Worm (Caenorhabditis elegans) whole organism, L4 larva: ENCODE data around the gene C48D5.3.

Experiments used
- Y105C5A.15 ChIP-seq: fragments of 200-800 bp; sonication (Bioruptor generic); IDR thresholded peaks from 2 replicates; pipeline ENCODE4 v1.3.6; 2022; ENCODE audit warnings: missing genetic modification characterization, missing compliant biosample characterization
- ZK337.2 ChIP-seq: fragments of 200-800 bp; sonication (Bioruptor generic); IDR thresholded peaks from 2 replicates; pipeline ENCODE4 v1.3.6; 2022; ENCODE audit warnings: missing genetic modification reagents, missing genetic modification characterization, missing compliant biosample characterization
- ZK546.5 ChIP-seq, 2 experiments: sonication (generic microtip); optimal IDR thresholded peaks; 2 replicates each; lab custom pipeline; 2017; ENCODE audit warnings: missing biosample characterization in 2 of 2, missing genetic modification characterization in 2 of 2
- aha-1 ChIP-seq: fragments of 150-350 bp; peaks from one replicate; lab custom pipeline; 2014; ENCODE audit warnings: missing biosample characterization, missing genetic modification characterization
- ceh-62 ChIP-seq: sonication (generic microtip); optimal IDR thresholded peaks from 2 replicates; lab custom pipeline; 2017; ENCODE audit warnings: missing biosample characterization, missing genetic modification characterization
- cey-2 ChIP-seq: sonication (generic microtip); optimal IDR thresholded peaks from 3 replicates; lab custom pipeline; 2017; ENCODE audit warnings: missing genetic modification characterization, mild to moderate bottlenecking, missing compliant biosample characterization, antibody characterized with exemption, borderline replicate concordance; ENCODE audit not compliant: insufficient read depth
- daf-16 ChIP-seq, 3 experiments: sonication (generic microtip); optimal IDR thresholded peaks; 2 replicates each; lab custom pipeline; 2016 to 2017; ENCODE audit warnings: missing genetic modification characterization in 3 of 3, missing genetic modification reagents in 3 of 3, mild to moderate bottlenecking in 2 of 3, missing compliant biosample characterization in 2 of 3, missing biosample characterization in 1 of 3, moderate library complexity in 1 of 3
- dmd-6 ChIP-seq: fragments of 200-800 bp; sonication (Bioruptor generic); IDR thresholded peaks from 2 replicates; pipeline ENCODE4 v1.3.6; 2022; ENCODE audit warnings: missing genetic modification reagents, missing genetic modification characterization, missing compliant biosample characterization
- dmd-8 ChIP-seq: fragments of 200-800 bp; sonication (Bioruptor generic); IDR thresholded peaks from 2 replicates; pipeline ENCODE4 v1.3.6; 2022; ENCODE audit warnings: missing genetic modification characterization, missing compliant biosample characterization
- duxl-1 ChIP-seq: sonication (generic microtip); optimal IDR thresholded peaks from 2 replicates; lab custom pipeline; 2016; ENCODE audit warnings: mild to moderate bottlenecking, missing genetic modification characterization, moderate library complexity, missing compliant biosample characterization; ENCODE audit not compliant: poor library complexity
- dve-1 ChIP-seq: sonication (generic microtip); optimal IDR thresholded peaks from 2 replicates; lab custom pipeline; 2017; ENCODE audit warnings: antibody characterized with exemption, mild to moderate bottlenecking, missing genetic modification characterization, missing compliant biosample characterization; ENCODE audit not compliant: insufficient read depth
- egl-27 ChIP-seq: sonication (generic microtip); optimal IDR thresholded peaks from 3 replicates; lab custom pipeline; 2017; ENCODE audit warnings: missing biosample characterization, missing genetic modification reagents, missing genetic modification characterization
- egl-43 ChIP-seq: fragments of 200-800 bp; sonication (Bioruptor generic); IDR thresholded peaks from 2 replicates; pipeline ENCODE4 v1.3.6; 2022; ENCODE audit warnings: missing genetic modification reagents, missing genetic modification characterization, missing compliant biosample characterization
- gei-8 ChIP-seq: fragments of 200-800 bp; sonication (Bioruptor generic); optimal IDR thresholded peaks from 2 replicates; lab custom pipeline; 2018; ENCODE audit warnings: mild to moderate bottlenecking, missing genetic modification characterization, missing compliant biosample characterization
- hlh-11 ChIP-seq: fragments of 200-800 bp; sonication (Bioruptor generic); optimal IDR thresholded peaks from 2 replicates; lab custom pipeline; 2018; ENCODE audit warnings: mild to moderate bottlenecking, missing genetic modification characterization, missing compliant biosample characterization
- hmg-1.1 ChIP-seq: fragments of 200-800 bp; sonication (Bioruptor generic); IDR thresholded peaks from 2 replicates; pipeline ENCODE4 v1.3.6; 2022; ENCODE audit warnings: missing genetic modification reagents, missing genetic modification characterization, missing compliant biosample characterization
- lin-1 ChIP-seq: fragments of 200-800 bp; sonication (Bioruptor generic); IDR thresholded peaks from 2 replicates; pipeline ENCODE4 v1.3.6; 2022; ENCODE audit warnings: missing genetic modification reagents, missing genetic modification characterization, missing compliant biosample characterization
- lin-13 ChIP-seq: fragments of 150-350 bp; optimal IDR thresholded peaks from 2 replicates; lab custom pipeline; 2014; ENCODE audit warnings: missing biosample characterization, missing genetic modification reagents, missing genetic modification characterization
- lin-15B ChIP-seq: fragments of 150-350 bp; sonication (generic microtip); optimal IDR thresholded peaks from 3 replicates; lab custom pipeline; 2014; ENCODE audit warnings: missing biosample characterization, missing genetic modification characterization
- lin-39 ChIP-seq: fragments of 150-350 bp; optimal IDR thresholded peaks from 2 replicates; lab custom pipeline; 2014; ENCODE audit warnings: missing biosample characterization, missing genetic modification reagents, missing genetic modification characterization
- lsy-2 ChIP-seq, 2 experiments: fragments of 150-350 bp in 1 of 2; sonication (generic microtip) in 1 of 2; optimal IDR thresholded peaks; 2 replicates each; lab custom pipeline; 2014 to 2017; ENCODE audit warnings: missing biosample characterization in 2 of 2, missing genetic modification characterization in 2 of 2
- madf-9 ChIP-seq: fragments of 200-800 bp; sonication (Bioruptor generic); conservative IDR thresholded peaks from 2 replicates; pipeline ENCODE4 v1.3.6; 2022; ENCODE audit warnings: missing genetic modification reagents, missing genetic modification characterization, missing compliant biosample characterization
- mdl-1 ChIP-seq, 2 experiments: fragments of 150-350 bp in 1 of 2; sonication (generic microtip) in 1 of 2; optimal IDR thresholded peaks; 2 replicates each; lab custom pipeline; 2014 to 2017; ENCODE audit warnings: missing biosample characterization in 2 of 2, missing genetic modification characterization in 2 of 2
- mep-1 ChIP-seq: fragments of 150-350 bp; sonication (generic microtip); optimal IDR thresholded peaks from 3 replicates; lab custom pipeline; 2014; ENCODE audit warnings: missing biosample characterization, missing genetic modification characterization
- mes-2 ChIP-seq: sonication (generic microtip); optimal IDR thresholded peaks from 2 replicates; lab custom pipeline; 2016; ENCODE audit warnings: missing genotype, mild to moderate bottlenecking, missing genetic modification characterization, missing compliant biosample characterization; ENCODE audit not compliant: poor library complexity, severe bottlenecking
- mxl-2 ChIP-seq: fragments of 200-800 bp; sonication (Bioruptor generic); conservative IDR thresholded peaks from 2 replicates; pipeline ENCODE4 v1.3.6; 2022; ENCODE audit warnings: missing genetic modification reagents, missing genetic modification characterization, missing compliant biosample characterization
- mxl-3 ChIP-seq: fragments of 200-800 bp; sonication (Bioruptor generic); optimal IDR thresholded peaks from 2 replicates; lab custom pipeline; 2018; ENCODE audit warnings: mild to moderate bottlenecking, missing genetic modification characterization, missing compliant biosample characterization
- nhr-237 ChIP-seq: sonication (generic microtip); optimal IDR thresholded peaks from 2 replicates; lab custom pipeline; 2017; ENCODE audit warnings: missing biosample characterization, missing genetic modification characterization
- nhr-28 ChIP-seq: fragments of 150-350 bp; optimal IDR thresholded peaks from 2 replicates; lab custom pipeline; 2014; ENCODE audit warnings: missing biosample characterization, missing genetic modification characterization
- nhr-41 ChIP-seq: fragments of 200-800 bp; sonication (Bioruptor generic); IDR thresholded peaks from 2 replicates; pipeline ENCODE4 v1.3.6; 2022; ENCODE audit warnings: missing genetic modification reagents, missing genetic modification characterization, missing compliant biosample characterization
- nhr-6 ChIP-seq: fragments of 150-350 bp; optimal IDR thresholded peaks from 2 replicates; lab custom pipeline; 2014; ENCODE audit warnings: missing biosample characterization, missing genetic modification characterization
- nhr-77 ChIP-seq: fragments of 150-350 bp; optimal IDR thresholded peaks from 2 replicates; lab custom pipeline; 2014; ENCODE audit warnings: missing biosample characterization, missing genetic modification characterization
- pha-4 ChIP-seq, 2 experiments: fragments of 150-350 bp in 1 of 2; fragments of 200-800 bp in 1 of 2; sonication (Bioruptor generic) in 1 of 2; IDR thresholded peaks in 1 of 2; optimal IDR thresholded peaks in 1 of 2; 2 replicates each; pipeline versions ENCODE4 v1.3.6 to Lab custom; 2014 to 2022; ENCODE audit warnings: missing genetic modification characterization in 2 of 2, missing genetic modification reagents in 2 of 2, missing biosample characterization in 1 of 2, missing compliant biosample characterization in 1 of 2
- pqm-1 ChIP-seq: sonication (generic microtip); optimal IDR thresholded peaks from 2 replicates; lab custom pipeline; 2017; ENCODE audit warnings: missing biosample characterization, missing genetic modification characterization
- rbr-2 ChIP-seq: sonication (generic microtip); optimal IDR thresholded peaks from 2 replicates; lab custom pipeline; 2016; ENCODE audit warnings: missing genotype, missing genetic modification characterization, missing compliant biosample characterization
- saeg-2 ChIP-seq: fragments of 200-800 bp; sonication (Bioruptor generic); IDR thresholded peaks from 2 replicates; pipeline ENCODE4 v1.3.6; 2022; ENCODE audit warnings: missing genetic modification reagents, missing genetic modification characterization, missing compliant biosample characterization
- set-16 ChIP-seq: fragments of 200-800 bp; sonication (Bioruptor generic); IDR thresholded peaks from 2 replicates; pipeline ENCODE4 v1.3.6; 2022; ENCODE audit warnings: missing genetic modification reagents, missing genetic modification characterization, missing compliant biosample characterization
- snpc-4 ChIP-seq: fragments of 150-350 bp; optimal IDR thresholded peaks from 2 replicates; lab custom pipeline; 2014; ENCODE audit warnings: missing biosample characterization, missing genetic modification characterization
- spr-3 ChIP-seq: fragments of 200-800 bp; sonication (Bioruptor generic); optimal IDR thresholded peaks from 2 replicates; lab custom pipeline; 2018; ENCODE audit warnings: mild to moderate bottlenecking, missing genetic modification characterization, missing compliant biosample characterization
- unc-130 ChIP-seq: sonication (generic microtip); optimal IDR thresholded peaks from 2 replicates; lab custom pipeline; 2016; ENCODE audit warnings: missing genetic modification reagents, missing genetic modification characterization, missing compliant biosample characterization
- unc-62 ChIP-seq, 3 experiments: fragments of 150-350 bp in 1 of 3; sonication (generic microtip); optimal IDR thresholded peaks in 2 of 3; peaks in 1 of 3; 1 replicate in 1 of 3; 2 replicates in 2 of 3; lab custom pipeline; 2014 to 2017; ENCODE audit warnings: missing biosample characterization in 3 of 3, missing genetic modification characterization in 3 of 3, missing genetic modification reagents in 3 of 3, missing genotype in 1 of 3
- zfp-3 ChIP-seq: fragments of 200-800 bp; sonication (Bioruptor generic); conservative IDR thresholded peaks from 2 replicates; pipeline ENCODE4 v1.3.6; 2022; ENCODE audit warnings: missing genetic modification reagents, missing genetic modification characterization, missing compliant biosample characterization
- zip-2 ChIP-seq: fragments of 150-350 bp; optimal IDR thresholded peaks from 2 replicates; lab custom pipeline; 2014; ENCODE audit warnings: missing biosample characterization, missing genetic modification characterization

Gene C48D5.3

DNA sequence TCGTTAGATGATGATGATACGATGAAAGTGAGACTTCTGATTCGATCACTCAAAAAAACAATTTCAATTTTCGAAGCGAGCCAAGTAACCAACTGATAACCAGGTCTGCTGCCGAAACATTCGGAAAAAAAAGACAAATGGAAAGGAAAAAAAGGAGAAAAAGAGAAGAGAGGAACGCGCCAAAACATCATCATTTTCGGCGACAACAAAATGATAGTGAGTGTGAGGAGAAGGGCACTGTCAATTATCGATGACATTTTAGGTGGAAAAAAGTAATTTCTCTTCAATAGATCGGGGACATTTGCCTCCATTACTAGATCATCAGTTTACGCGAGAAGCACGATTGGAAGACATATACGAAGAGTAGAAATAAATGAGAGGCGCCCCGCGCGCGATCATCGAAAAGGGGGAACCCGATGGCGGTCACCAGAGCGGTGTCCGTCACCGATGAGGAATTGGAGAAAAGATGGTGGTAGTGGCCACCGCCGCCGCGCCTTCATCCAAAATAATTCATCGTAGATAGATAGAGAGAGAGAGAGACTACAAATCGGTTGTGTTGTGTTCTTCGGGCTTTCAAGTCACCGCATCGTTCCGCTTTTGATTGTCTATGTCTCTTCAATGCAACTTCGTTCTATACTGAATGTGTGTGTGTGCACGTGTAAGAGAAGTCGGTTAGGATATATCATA, 39.8 kb upstream of the C48D5.3 start:
- no peak for TF ChIP-seq mxl-2
- no peak for TF ChIP-seq zip-2 (tag; lab: Kevin White, UChicago)
- no peak for TF ChIP-seq dmd-8 (GFP tag; lab: Robert Waterston, UW)
- TF ChIP-seq daf-16 (GFP tag; optimal IDR thresholded peaks at IDR 0.05; lab: Kevin White, UChicago): no peak
- TF ChIP-seq daf-16 (tag; optimal IDR thresholded peaks at IDR 0.05; lab: Kevin White, UChicago): peak; percentile 65
- peak; percentile 37 for TF ChIP-seq dve-1 (tag; lab: Kevin White, UChicago)
- TF ChIP-seq cey-2 (tag; lab: Kevin White, UChicago): no peak
- TF ChIP-seq mep-1: peak; percentile 23
- no peak for TF ChIP-seq saeg-2
- TF ChIP-seq nhr-237 (tag; lab: Kevin White, UChicago): no peak
- TF ChIP-seq hlh-11: peak; percentile 41
- TF ChIP-seq mxl-3: peak; percentile 61
- no peak for TF ChIP-seq zfp-3
- TF ChIP-seq ZK546.5 (tag; optimal IDR thresholded peaks at IDR 0.05; lab: Kevin White, UChicago): no peak
- peak; percentile 30 for TF ChIP-seq pqm-1
- peak; percentile 90 for TF ChIP-seq nhr-28 (tag; lab: Kevin White, UChicago)
- TF ChIP-seq mdl-1 (tag; optimal IDR thresholded peaks at IDR 0.05; lab: Kevin White, UChicago): peak; percentile 9 to 80
- TF ChIP-seq lin-15B (tag; lab: Kevin White, UChicago): no peak
- TF ChIP-seq hmg-1.1 (GFP tag; lab: Robert Waterston, UW): 0 out of 2 replicates have a peak, but pooled peaks have one; percentile 24
- peak; percentile 63 for TF ChIP-seq dmd-6

ce11 chrIII:3620652-3621051, 39.1 kb upstream of the C48D5.3 start:
- no peak for TF ChIP-seq egl-27 (tag; lab: Kevin White, UChicago)
- TF ChIP-seq hlh-11: no peak
- no peak for TF ChIP-seq dmd-8 (GFP tag; lab: Robert Waterston, UW)
- TF ChIP-seq unc-130 (GFP tag; lab: Kevin White, UChicago): no peak
- TF ChIP-seq dve-1 (tag; lab: Kevin White, UChicago): no peak
- peak; percentile 38 for TF ChIP-seq mes-2 (tag; lab: Kevin White, UChicago)
- TF ChIP-seq mep-1: peak; percentile 29
- TF ChIP-seq lin-39 (tag; lab: Kevin White, UChicago): no peak
- 0 out of 2 replicates have a peak, but pooled peaks have one; percentile 16 for TF ChIP-seq set-16 (GFP tag; lab: Robert Waterston, UW)
- peak in 1 of 2 experiments; percentile 91 for TF ChIP-seq unc-62 (GFP tag; optimal IDR thresholded peaks at IDR 0.05 in 1 of 2; lab: Kevin White, UChicago)
- TF ChIP-seq unc-62 (tag; optimal IDR thresholded peaks at IDR 0.05; lab: Kevin White, UChicago): no peak
- no peak for TF ChIP-seq lin-13 (GFP tag; lab: Kevin White, UChicago)
- no peak for TF ChIP-seq egl-43
- TF ChIP-seq lsy-2 (tag; optimal IDR thresholded peaks at IDR 0.05; lab: Kevin White, UChicago): peak in 1 of 2 experiments; percentile 35
- no peak for TF ChIP-seq lin-1 (GFP tag; lab: Robert Waterston, UW)
- TF ChIP-seq hmg-1.1 (GFP tag; lab: Robert Waterston, UW): peak; percentile 53
- peak; percentile 62 for TF ChIP-seq rbr-2 (tag; lab: Kevin White, UChicago)

ce11 chrIII:3619621-3620261, 38.2 kb upstream of the C48D5.3 start:
- no peak for TF ChIP-seq ZK337.2 (GFP tag; lab: Robert Waterston, UW)
- no peak for TF ChIP-seq spr-3 (GFP tag; lab: Kevin White, UChicago)
- TF ChIP-seq daf-16 (GFP tag; optimal IDR thresholded peaks at IDR 0.05; lab: Kevin White, UChicago): no peak
- TF ChIP-seq daf-16 (tag; optimal IDR thresholded peaks at IDR 0.05; lab: Kevin White, UChicago): peak; percentile 26
- no peak for TF ChIP-seq nhr-41 (GFP tag; lab: Robert Waterston, UW)
- TF ChIP-seq mdl-1 (tag; optimal IDR thresholded peaks at IDR 0.05; lab: Kevin White, UChicago): peak in 1 of 2 experiments; percentile 43
- TF ChIP-seq dmd-6: peak; percentile 34; the same call in 1 of the 2 replicates
- no peak for TF ChIP-seq snpc-4
- peak; percentile 13 for TF ChIP-seq nhr-6
- TF ChIP-seq rbr-2 (tag; lab: Kevin White, UChicago): peak; percentile 51
- no peak for TF ChIP-seq duxl-1 (tag; lab: Kevin White, UChicago)
- peak; percentile 63 for TF ChIP-seq hmg-1.1 (GFP tag; lab: Robert Waterston, UW)
- no peak for TF ChIP-seq nhr-77 (tag; lab: Kevin White, UChicago)
- no peak for TF ChIP-seq madf-9 (GFP tag; lab: Robert Waterston, UW)
- peak; percentile 36 for TF ChIP-seq mes-2 (tag; lab: Kevin White, UChicago)
- TF ChIP-seq pha-4 (GFP tag; IDR thresholded peaks at IDR 0.05; lab: Robert Waterston, UW): no peak
- TF ChIP-seq pha-4 (tag; optimal IDR thresholded peaks at IDR 0.05; lab: Kevin White, UChicago): no peak
- no peak for TF ChIP-seq gei-8 (GFP tag; lab: Kevin White, UChicago)
- TF ChIP-seq ceh-62 (tag; lab: Kevin White, UChicago): no peak
- no peak for TF ChIP-seq Y105C5A.15 (GFP tag; lab: Robert Waterston, UW)
- peak; percentile 97 for TF ChIP-seq aha-1 (tag; lab: Kevin White, UChicago)
